Worm (Caenorhabditis elegans) whole organism, L4/young adult: ENCODE data around the gene Y75B8A.24.

Experiments
- W03F9.2 ChIP-seq: fragments of 150-350 bp; optimal IDR thresholded peaks from 2 replicates; lab custom pipeline; 2014; ENCODE audit warnings: missing biosample characterization, missing genetic modification characterization
- him-1 ChIP-seq: sonication (generic microtip); optimal IDR thresholded peaks from 2 replicates; lab custom pipeline; 2016; ENCODE audit warnings: missing genotype, missing genetic modification reagents, missing genetic modification characterization, missing compliant biosample characterization

DNA sequence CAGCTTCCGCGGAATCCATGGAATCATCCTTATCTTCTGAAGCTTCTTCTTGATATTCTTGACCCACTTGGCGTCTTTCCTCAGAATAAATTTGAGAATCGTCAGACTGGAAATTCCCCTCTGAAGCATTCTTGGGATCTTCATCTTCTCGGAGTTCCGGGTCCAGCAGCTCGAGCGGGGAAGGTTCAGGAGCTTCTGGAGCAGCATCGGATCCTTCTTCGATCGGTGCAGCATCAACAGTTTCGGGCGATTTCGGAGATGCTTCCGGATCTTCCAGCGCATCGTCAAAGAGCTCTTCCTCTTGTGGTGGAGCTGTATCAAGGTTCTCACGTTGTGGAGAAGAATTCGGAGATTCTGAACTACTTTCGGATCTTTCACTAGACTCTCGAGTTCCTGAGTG, 66.0 kb downstream of the Y75B8A.24 start:
- TF ChIP-seq W03F9.2 (tag; lab: Kevin White, UChicago) (no peak), him-1 (no peak)
